5 fruit fly cellular contexts compared by ENCODE assay signal in genomic region chr3L:5356050-5356967, dm6.
TF ChIP-seq lines count a peak whose summit lies in the region.

No protein-coding gene starts in this region.

- no peak for TF ChIP-seq CTCF in whole organism, embryonic (GFP tag; optimal IDR thresholded peaks at IDR 0.05; lab: Kevin White, UChicago)

TF ChIP-seq in whole organism, adult, 20 proteins besides CTCF, POLR2A, EP300 and RAD21:
- TF ChIP-seq CG33017 (tag; optimal IDR thresholded peaks at IDR 0.05; lab: Kevin White, UChicago) (no peak), kay (GFP tag; lab: Kevin White, UChicago; ENCODE audit: borderline replicate concordance) (peak; percentile 70), CG7045 (GFP tag; optimal IDR thresholded peaks at IDR 0.05; lab: Kevin White, UChicago) (no peak)

TF ChIP-seq in whole organism, embryonic, 481 proteins besides CTCF, POLR2A, EP300 and RAD21 (continues in another document):
- TF ChIP-seq CG10267 (tag; optimal IDR thresholded peaks at IDR 0.05; lab: Kevin White, UChicago) (peak; percentile 13), CG4424 (GFP tag; optimal IDR thresholded peaks at IDR 0.05; lab: Kevin White, UChicago) (no peak), CG31388 (GFP tag; optimal IDR thresholded peaks at IDR 0.05; lab: Kevin White, UChicago) (no peak), CG30020 (tag; optimal IDR thresholded peaks at IDR 0.05; lab: Kevin White, UChicago) (no peak), exex (tag; optimal IDR thresholded peaks at IDR 0.05; lab: Kevin White, UChicago) (no peak), phol (tag; optimal IDR thresholded peaks at IDR 0.05; lab: Kevin White, UChicago) (no peak), CG12659 (GFP tag; optimal IDR thresholded peaks at IDR 0.05; lab: Kevin White, UChicago) (no peak), mirr (GFP tag; optimal IDR thresholded peaks at IDR 0.05; lab: Kevin White, UChicago) (no peak), gem (tag; optimal IDR thresholded peaks at IDR 0.05; lab: Kevin White, UChicago) (no peak), CG14441 (GFP tag; IDR thresholded peaks at IDR 0.05; lab: Robert Waterston, UW) (no peak), sna (GFP tag; IDR thresholded peaks at IDR 0.05; lab: Robert Waterston, UW; ENCODE audit: partially characterized antibody) (peak; percentile 59; the same call in 1 of the 2 replicates), MESR4 (GFP tag; optimal IDR thresholded peaks at IDR 0.05; lab: Kevin White, UChicago) (no peak), stc (GFP tag; IDR thresholded peaks at IDR 0.05; lab: Robert Waterston, UW) (no peak), CG11504 (tag; optimal IDR thresholded peaks at IDR 0.05; lab: Kevin White, UChicago) (no peak), Pdp1 (GFP tag; optimal IDR thresholded peaks at IDR 0.05; lab: Kevin White, UChicago) (peak in 1 of 2 experiments; percentile 70), Scr (GFP tag; IDR thresholded peaks at IDR 0.05; lab: Robert Waterston, UW; ENCODE audit: partially characterized antibody) (peak; percentile 67), B-H1 (GFP tag; IDR thresholded peaks at IDR 0.05; lab: Robert Waterston, UW) (no peak), nerfin-2 (GFP tag; IDR thresholded peaks at IDR 0.05; lab: Robert Waterston, UW; ENCODE audit: partially characterized antibody) (peak; percentile 70; the same call in 1 of the 2 replicates), Sin3A (optimal IDR thresholded peaks at IDR 0.05; lab: Kevin White, UChicago) (no peak), ab (GFP tag; optimal IDR thresholded peaks at IDR 0.05; lab: Kevin White, UChicago) (no peak), NC2β (GFP tag; optimal IDR thresholded peaks at IDR 0.05; lab: Kevin White, UChicago) (no peak), Rx (GFP tag; IDR thresholded peaks at IDR 0.05; lab: Robert Waterston, UW) (no peak)

TF ChIP-seq in whole organism, prepupa, 60 proteins besides CTCF, POLR2A, EP300 and RAD21 (continues in another document):
- TF ChIP-seq salr (GFP tag; optimal IDR thresholded peaks at IDR 0.05; lab: Kevin White, UChicago) (no peak), Gug (GFP tag; IDR thresholded peaks at IDR 0.05; lab: Robert Waterston, UW) (no peak), Eip93F (GFP tag; optimal IDR thresholded peaks at IDR 0.05; lab: Kevin White, UChicago) (peak; percentile 40), lz (GFP tag; optimal IDR thresholded peaks at IDR 0.05; lab: Kevin White, UChicago) (no peak), CG11294 (GFP tag; IDR thresholded peaks at IDR 0.05; lab: Robert Waterston, UW) (no peak), ss (GFP tag; optimal IDR thresholded peaks at IDR 0.05; lab: Kevin White, UChicago) (no peak), CG7368 (GFP tag; optimal IDR thresholded peaks at IDR 0.05; lab: Kevin White, UChicago) (no peak), Hr38 (GFP tag; optimal IDR thresholded peaks at IDR 0.05; lab: Kevin White, UChicago) (no peak), CG3919 (GFP tag; optimal IDR thresholded peaks at IDR 0.05; lab: Kevin White, UChicago) (no peak), CG4318 (GFP tag; optimal IDR thresholded peaks at IDR 0.05; lab: Kevin White, UChicago) (no peak), CG8119 (GFP tag; IDR thresholded peaks at IDR 0.05; lab: Robert Waterston, UW) (no peak), CG9139 (GFP tag; optimal IDR thresholded peaks at IDR 0.05; lab: Kevin White, UChicago) (peak; percentile 13), Eip78C (GFP tag; lab: Kevin White, UChicago) (peak; percentile 57), Sox14 (GFP tag; optimal IDR thresholded peaks at IDR 0.05; lab: Kevin White, UChicago) (no peak), Blimp-1 (GFP tag; optimal IDR thresholded peaks at IDR 0.05; lab: Kevin White, UChicago) (no peak), CG11762 (GFP tag; optimal IDR thresholded peaks at IDR 0.05; lab: Kevin White, UChicago; ENCODE audit: insufficient read depth) (no peak), CG6276 (GFP tag; optimal IDR thresholded peaks at IDR 0.05; lab: Kevin White, UChicago) (peak; percentile 44), Ets96B (tag; optimal IDR thresholded peaks at IDR 0.05; lab: Kevin White, UChicago) (no peak), Lpt (GFP tag; optimal IDR thresholded peaks at IDR 0.05; lab: Kevin White, UChicago) (no peak), CG16779 (tag; optimal IDR thresholded peaks at IDR 0.05; lab: Kevin White, UChicago) (no peak), dsx (GFP tag; optimal IDR thresholded peaks at IDR 0.05; lab: Kevin White, UChicago; ENCODE audit: poor library complexity, severe bottlenecking) (no peak), CG10631 (GFP tag; optimal IDR thresholded peaks at IDR 0.05; lab: Kevin White, UChicago) (no peak), eg (GFP tag; IDR thresholded peaks at IDR 0.05; lab: Robert Waterston, UW) (no peak), CG3032 (tag; optimal IDR thresholded peaks at IDR 0.05; lab: Kevin White, UChicago) (no peak)

TF ChIP-seq in whole organism, pupa, 21 proteins besides CTCF, POLR2A, EP300 and RAD21:
- TF ChIP-seq Ets98B (GFP tag; IDR thresholded peaks at IDR 0.05; lab: Robert Waterston, UW) (no peak), D1 (tag; optimal IDR thresholded peaks at IDR 0.05; lab: Kevin White, UChicago) (peak; percentile 54), CG17806 (tag; optimal IDR thresholded peaks at IDR 0.05; lab: Kevin White, UChicago) (no peak), CG34367 (tag; optimal IDR thresholded peaks at IDR 0.05; lab: Kevin White, UChicago) (no peak)

TF ChIP-seq in whole organism, wandering third instar larva, 38 proteins besides CTCF, POLR2A, EP300 and RAD21:
- no peak for TF ChIP-seq CrebA (GFP tag; optimal IDR thresholded peaks at IDR 0.05; lab: Kevin White, UChicago; ENCODE audit: borderline replicate concordance)
- peak; percentile 7 for TF ChIP-seq sage (GFP tag; optimal IDR thresholded peaks at IDR 0.05; lab: Kevin White, UChicago)
